Worm (Caenorhabditis elegans): ENCODE measurements around the gene mtrr-1.

Gene mtrr-1

ce11 chrII:9324824-9325351 is 39.1 kb downstream of the mtrr-1 start, which contains the start of gene eat-3:
eat-3 (plus strand) TSS chrII:9324874.
- TF ChIP-seq W03F9.2 (tag; optimal IDR thresholded peaks at IDR 0.05) (no peak), him-1 (tag; optimal IDR thresholded peaks at IDR 0.05) (no peak), dao-5 (tag; optimal IDR thresholded peaks at IDR 0.05) (no peak)

- no peak for TF ChIP-seq him-1 (tag; optimal IDR thresholded peaks at IDR 0.05)
- TF ChIP-seq dao-5 (tag; optimal IDR thresholded peaks at IDR 0.05), result no peak
- TF ChIP-seq W03F9.2 (tag; optimal IDR thresholded peaks at IDR 0.05), result no peak
These were observed 39.8 kb downstream of the mtrr-1 start for ce11 chrII:9325555-9325954.

ce11 chrII:9329474-9329873 is 43.7 kb downstream of the mtrr-1 start, which contains the start of gene wbp-2:
wbp-2 (plus strand) TSS chrII:9329774.
- TF ChIP-seq dao-5 (tag; optimal IDR thresholded peaks at IDR 0.05) (no peak), him-1 (tag; optimal IDR thresholded peaks at IDR 0.05) (no peak), W03F9.2 (tag; optimal IDR thresholded peaks at IDR 0.05) (no peak)

- TF ChIP-seq W03F9.2 (tag; optimal IDR thresholded peaks at IDR 0.05) (no peak), him-1 (tag; optimal IDR thresholded peaks at IDR 0.05) (no peak), dao-5 (tag; optimal IDR thresholded peaks at IDR 0.05) (no peak)
These were observed 45.6 kb downstream of the mtrr-1 start, which contains the start of gene eif-3.F for ce11 chrII:9331343-9331742. eif-3.F (plus strand) TSS chrII:9331643.

ce11 chrII:9333034-9333433 is 47.3 kb downstream of the mtrr-1 start:
- TF ChIP-seq W03F9.2 (tag; optimal IDR thresholded peaks at IDR 0.05) (no peak), dao-5 (tag; optimal IDR thresholded peaks at IDR 0.05) (no peak), him-1 (tag; optimal IDR thresholded peaks at IDR 0.05) (no peak)

ce11 chrII:9333714-9334113 is 47.9 kb downstream of the mtrr-1 start, which contains the start of gene scp-1:
scp-1 (plus strand) TSS chrII:9334014.
- TF ChIP-seq W03F9.2 (tag; optimal IDR thresholded peaks at IDR 0.05) (no peak), dao-5 (tag; optimal IDR thresholded peaks at IDR 0.05) (no peak), him-1 (tag; optimal IDR thresholded peaks at IDR 0.05) (no peak)

- no peak for TF ChIP-seq W03F9.2 (tag; optimal IDR thresholded peaks at IDR 0.05)
- TF ChIP-seq him-1 (tag; optimal IDR thresholded peaks at IDR 0.05), result no peak
- TF ChIP-seq dao-5 (tag; optimal IDR thresholded peaks at IDR 0.05), result no peak
These were observed 50.9 kb downstream of the mtrr-1 start for ce11 chrII:9336651-9337050.

Data from whole organism, L4/young adult.